Worm (Caenorhabditis elegans) whole organism, L1 larva: ENCODE measurements around the gene spc-2.
A peak's percentile ranks its signal among the peaks of the same experiment; 100 is the strongest.

Source experiments
- C04F5.9 ChIP-seq: sonication (generic microtip); optimal IDR thresholded peaks from 2 replicates; lab custom pipeline; 2016; ENCODE audit warnings: missing genetic modification characterization, missing compliant biosample characterization
- C34B4.2 ChIP-seq: sonication (generic microtip); optimal IDR thresholded peaks from 2 replicates; lab custom pipeline; 2017; ENCODE audit warnings: mild to moderate bottlenecking, missing genetic modification characterization, missing compliant biosample characterization
- F16B12.6 ChIP-seq: fragments of 150-350 bp; optimal IDR thresholded peaks from 2 replicates; lab custom pipeline; 2014; ENCODE audit warnings: missing biosample characterization, missing genetic modification characterization
- ceh-63 ChIP-seq: fragments of 200-800 bp; sonication (Bioruptor generic); optimal IDR thresholded peaks from 2 replicates; lab custom pipeline; 2018; ENCODE audit warnings: mild to moderate bottlenecking, missing genetic modification characterization, missing compliant biosample characterization
- ceh-8 ChIP-seq: fragments of 200-800 bp; sonication (Bioruptor generic); optimal IDR thresholded peaks from 2 replicates; lab custom pipeline; 2018; ENCODE audit warnings: mild to moderate bottlenecking, missing genetic modification characterization, moderate library complexity, missing compliant biosample characterization
- ceh-82 ChIP-seq, 3 experiments: fragments of 150-350 bp in 1 of 3; sonication (generic microtip) in 2 of 3; optimal IDR thresholded peaks; 2 replicates each; lab custom pipeline; 2014 to 2017; ENCODE audit warnings: missing biosample characterization in 3 of 3, missing genetic modification characterization in 3 of 3
- ces-1 ChIP-seq: fragments of 150-350 bp; optimal IDR thresholded peaks from 2 replicates; lab custom pipeline; 2014; ENCODE audit warnings: missing biosample characterization, missing genetic modification reagents, missing genetic modification characterization
- dsc-1 ChIP-seq: sonication (generic microtip); optimal IDR thresholded peaks from 2 replicates; lab custom pipeline; 2016; ENCODE audit warnings: mild to moderate bottlenecking, missing genetic modification characterization, missing compliant biosample characterization
- egl-27 ChIP-seq, 2 experiments: fragments of 150-350 bp in 1 of 2; sonication (generic microtip); optimal IDR thresholded peaks; 3 replicates each; lab custom pipeline; 2017 to 2018; ENCODE audit warnings: missing biosample characterization in 2 of 2, missing genetic modification characterization in 2 of 2, missing genetic modification reagents in 2 of 2
- elt-3 ChIP-seq, 6 experiments: fragments of 150-350 bp in 1 of 6; sonication (generic microtip); optimal IDR thresholded peaks; 2 replicates each; lab custom pipeline; 2017 to 2018; ENCODE audit warnings: missing biosample characterization in 6 of 6, missing genetic modification characterization in 6 of 6, inconsistent platforms in 1 of 6
- fkh-4 ChIP-seq: sonication (generic microtip); optimal IDR thresholded peaks from 2 replicates; lab custom pipeline; 2016; ENCODE audit warnings: missing compliant biosample characterization, missing genetic modification characterization, borderline replicate concordance
- fos-1 ChIP-seq: fragments of 150-350 bp; optimal IDR thresholded peaks from 2 replicates; lab custom pipeline; 2014; ENCODE audit warnings: missing biosample characterization, missing genetic modification characterization
- grh-1 ChIP-seq: fragments of 200-800 bp; sonication (Bioruptor generic); IDR thresholded peaks from 2 replicates; pipeline ENCODE4 v1.3.6; 2022; ENCODE audit warnings: missing genetic modification reagents, missing genetic modification characterization, missing compliant biosample characterization
- hlh-17 ChIP-seq: fragments of 200-800 bp; sonication (Bioruptor generic); optimal IDR thresholded peaks from 2 replicates; lab custom pipeline; 2018; ENCODE audit warnings: missing genetic modification characterization, mild to moderate bottlenecking, missing compliant biosample characterization, moderate library complexity, borderline replicate concordance
- hlh-4 ChIP-seq: sonication (generic microtip); optimal IDR thresholded peaks from 2 replicates; lab custom pipeline; 2016; ENCODE audit warnings: mild to moderate bottlenecking, missing genetic modification characterization, missing compliant biosample characterization
- hpl-2 ChIP-seq: fragments of 150-350 bp; optimal IDR thresholded peaks from 2 replicates; lab custom pipeline; 2014; ENCODE audit warnings: missing biosample characterization, missing genetic modification reagents, missing genetic modification characterization
- irx-1 ChIP-seq: sonication (generic microtip); optimal IDR thresholded peaks from 2 replicates; lab custom pipeline; 2016; ENCODE audit warnings: missing genetic modification characterization, missing compliant biosample characterization
- isw-1 ChIP-seq: fragments of 200-800 bp; sonication (Bioruptor generic); IDR thresholded peaks from 2 replicates; pipeline ENCODE4 v1.3.6; 2022; ENCODE audit warnings: missing genetic modification characterization, missing compliant biosample characterization
- jun-1 ChIP-seq: fragments of 150-350 bp; optimal IDR thresholded peaks from 2 replicates; lab custom pipeline; 2014; ENCODE audit warnings: missing biosample characterization, missing genetic modification reagents, missing genetic modification characterization
- lin-35 ChIP-seq, 2 experiments: fragments of 150-350 bp; optimal IDR thresholded peaks; 2 replicates each; lab custom pipeline; 2014; ENCODE audit warnings: missing biosample characterization in 2 of 2, missing genetic modification characterization in 2 of 2, missing genetic modification reagents in 2 of 2
- lsy-2 ChIP-seq, 2 experiments: fragments of 150-350 bp; optimal IDR thresholded peaks; 2 replicates each; lab custom pipeline; 2014; ENCODE audit warnings: missing biosample characterization in 2 of 2, missing genetic modification characterization in 2 of 2
- mab-9 ChIP-seq: fragments of 200-800 bp; sonication (Bioruptor generic); IDR thresholded peaks from 2 replicates; pipeline ENCODE4 v1.3.6; 2022; ENCODE audit warnings: missing genetic modification reagents, missing genetic modification characterization, missing compliant biosample characterization
- mdl-1 ChIP-seq, 2 experiments: fragments of 150-350 bp; optimal IDR thresholded peaks; 2 replicates each; lab custom pipeline; 2014 to 2017; ENCODE audit warnings: missing biosample characterization in 2 of 2, missing genetic modification characterization in 2 of 2, inconsistent platforms in 1 of 2
- mep-1 ChIP-seq: fragments of 150-350 bp; optimal IDR thresholded peaks from 2 replicates; lab custom pipeline; 2014; ENCODE audit warnings: missing biosample characterization, missing genetic modification characterization
- nhr-12 ChIP-seq: sonication (generic microtip); optimal IDR thresholded peaks from 2 replicates; lab custom pipeline; 2017; ENCODE audit warnings: missing biosample characterization, missing genetic modification characterization
- nhr-19 ChIP-seq: fragments of 200-800 bp; sonication (Bioruptor generic); conservative IDR thresholded peaks from 2 replicates; pipeline ENCODE4 v1.3.6; 2022; ENCODE audit warnings: missing genetic modification characterization, missing compliant biosample characterization
- nhr-28 ChIP-seq: fragments of 150-350 bp; optimal IDR thresholded peaks from 2 replicates; lab custom pipeline; 2014; ENCODE audit warnings: missing biosample characterization, missing genetic modification characterization
- nhr-76 ChIP-seq: sonication (generic microtip); optimal IDR thresholded peaks from 2 replicates; lab custom pipeline; 2017; ENCODE audit warnings: missing biosample characterization, missing genetic modification characterization
- nhr-84 ChIP-seq: sonication (generic microtip); optimal IDR thresholded peaks from 2 replicates; lab custom pipeline; 2017; ENCODE audit warnings: missing biosample characterization, missing genetic modification characterization
- nhr-85 ChIP-seq: sonication (generic microtip); peaks from one replicate; lab custom pipeline; 2016; ENCODE audit warnings: missing genetic modification characterization, inconsistent platforms, missing compliant biosample characterization
- nhr-90 ChIP-seq: sonication (generic microtip); optimal IDR thresholded peaks from 2 replicates; lab custom pipeline; 2016; ENCODE audit warnings: mild to moderate bottlenecking, missing genetic modification characterization, missing compliant biosample characterization; ENCODE audit not compliant: poor library complexity
- pag-3 ChIP-seq: sonication (generic microtip); optimal IDR thresholded peaks from 2 replicates; lab custom pipeline; 2017; ENCODE audit warnings: missing genetic modification characterization, mild to moderate bottlenecking, missing compliant biosample characterization, antibody characterized with exemption, borderline replicate concordance; ENCODE audit not compliant: insufficient read depth
- pax-3 ChIP-seq: fragments of 200-800 bp; sonication (Bioruptor generic); optimal IDR thresholded peaks from 2 replicates; lab custom pipeline; 2018; ENCODE audit warnings: mild to moderate bottlenecking, missing genetic modification characterization, moderate library complexity, missing compliant biosample characterization
- rnt-1 ChIP-seq: sonication (generic microtip); optimal IDR thresholded peaks from 2 replicates; lab custom pipeline; 2016; ENCODE audit warnings: mild to moderate bottlenecking, missing genetic modification characterization, moderate library complexity, missing compliant biosample characterization
- skn-1 ChIP-seq: fragments of 150-350 bp; optimal IDR thresholded peaks from 2 replicates; lab custom pipeline; 2014; ENCODE audit warnings: missing biosample characterization, missing genetic modification characterization
- snpc-4 ChIP-seq: fragments of 150-350 bp; optimal IDR thresholded peaks from 2 replicates; lab custom pipeline; 2014; ENCODE audit warnings: missing biosample characterization, missing genetic modification characterization
- sup-37 ChIP-seq: fragments of 200-800 bp; sonication (Bioruptor generic); optimal IDR thresholded peaks from 2 replicates; lab custom pipeline; 2018; ENCODE audit warnings: mild to moderate bottlenecking, missing genetic modification characterization, missing compliant biosample characterization
- swsn-7 ChIP-seq: sonication (generic microtip); optimal IDR thresholded peaks from 2 replicates; lab custom pipeline; 2016; ENCODE audit warnings: missing genetic modification characterization, missing compliant biosample characterization
- tbx-2 ChIP-seq: sonication (generic microtip); optimal IDR thresholded peaks from 2 replicates; lab custom pipeline; 2016; ENCODE audit warnings: missing genetic modification characterization, missing compliant biosample characterization
- unc-30 ChIP-seq: sonication (generic microtip); optimal IDR thresholded peaks from 2 replicates; lab custom pipeline; 2017; ENCODE audit warnings: missing biosample characterization, missing genetic modification characterization
- unc-62 ChIP-seq: fragments of 150-350 bp; optimal IDR thresholded peaks from 2 replicates; lab custom pipeline; 2014; ENCODE audit warnings: missing biosample characterization, missing genetic modification reagents, missing genetic modification characterization
- unc-86 ChIP-seq: sonication (generic microtip); optimal IDR thresholded peaks from 2 replicates; lab custom pipeline; 2016; ENCODE audit warnings: missing genetic modification characterization, missing compliant biosample characterization
- unc-98 ChIP-seq: fragments of 200-800 bp; sonication (Bioruptor generic); IDR thresholded peaks from 2 replicates; pipeline ENCODE4 v1.3.6; 2022; ENCODE audit warnings: missing genetic modification characterization, missing compliant biosample characterization
- vab-15 ChIP-seq: sonication (generic microtip); optimal IDR thresholded peaks from 2 replicates; lab custom pipeline; 2017; ENCODE audit warnings: missing genotype, mild to moderate bottlenecking, missing genetic modification characterization, missing compliant biosample characterization
- zip-4 ChIP-seq: fragments of 200-800 bp; sonication (Bioruptor generic); optimal IDR thresholded peaks from 2 replicates; lab custom pipeline; 2018; ENCODE audit warnings: mild to moderate bottlenecking, missing genetic modification characterization, moderate library complexity, missing compliant biosample characterization

Gene spc-2

DNA sequence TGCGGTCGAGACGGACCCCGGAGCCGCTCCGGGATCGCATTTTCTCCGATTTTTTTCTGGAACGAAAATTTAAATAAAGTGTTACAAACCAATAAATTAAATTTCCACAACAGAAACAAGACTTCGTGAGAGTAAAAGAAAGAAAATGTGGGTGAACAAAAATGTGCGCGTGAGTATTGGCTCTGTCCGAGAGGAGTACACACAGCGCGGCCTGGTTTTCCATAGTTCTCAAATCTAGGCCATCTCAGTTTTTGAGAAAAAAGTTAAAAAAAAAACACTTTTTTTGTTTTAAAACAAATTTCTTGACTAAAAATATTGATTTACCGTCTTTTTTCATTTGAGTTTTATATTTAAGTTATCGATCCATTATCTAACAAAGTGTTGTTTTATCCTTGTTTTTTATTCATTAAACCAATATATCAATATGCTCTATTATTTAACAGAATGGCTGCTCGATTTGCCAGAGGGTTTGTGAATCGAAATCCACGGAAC lies 37.1 kb upstream of the spc-2 start, which contains the start of the genes C14B9.8 and mrpl-18 (continued):
- TF ChIP-seq nhr-76 (tag; lab: Kevin White, UChicago) (no peak), mdl-1 (tag; optimal IDR thresholded peaks at IDR 0.05; lab: Kevin White, UChicago) (peak in 1 of 2 experiments; percentile 54), nhr-90 (peak; percentile 89), elt-3 (tag; optimal IDR thresholded peaks at IDR 0.05; lab: Kevin White, UChicago) (peak in 2 of 6 experiments; percentile 20 to 43), nhr-85 (peak; percentile 87), mep-1 (tag; lab: Kevin White, UChicago) (peak; percentile 73), fkh-4 (tag; lab: Kevin White, UChicago) (peak; percentile 89), fos-1 (tag; lab: Kevin White, UChicago) (no peak), ceh-8 (no peak), pag-3 (tag; lab: Kevin White, UChicago) (no peak), pax-3 (tag; lab: Kevin White, UChicago) (peak; percentile 70), nhr-12 (tag; lab: Kevin White, UChicago) (no peak), skn-1 (tag; lab: Kevin White, UChicago) (peak; percentile 13), unc-62 (GFP tag; lab: Kevin White, UChicago) (no peak), tbx-2 (tag; lab: Kevin White, UChicago) (peak; percentile 83), lsy-2 (tag; optimal IDR thresholded peaks at IDR 0.05; lab: Kevin White, UChicago) (peak; percentile 78 to 82), vab-15 (tag; lab: Kevin White, UChicago) (no peak), zip-4 (peak; percentile 6), C34B4.2 (tag; lab: Kevin White, UChicago) (peak; percentile 33), swsn-7 (tag; lab: Kevin White, UChicago) (peak; percentile 69), nhr-84 (tag; lab: Kevin White, UChicago) (no peak), unc-86 (tag; lab: Kevin White, UChicago) (peak; percentile 57), ceh-82 (tag; optimal IDR thresholded peaks at IDR 0.05; lab: Kevin White, UChicago) (peak; percentile 26 to 72 (median 37)), irx-1 (peak; percentile 94), ceh-63 (no peak), ces-1 (GFP tag; lab: Kevin White, UChicago) (no peak), lin-35 (GFP tag; optimal IDR thresholded peaks at IDR 0.05; lab: Kevin White, UChicago) (peak; percentile 47 to 68), hlh-17 (GFP tag; lab: Kevin White, UChicago) (no peak), hpl-2 (no peak), nhr-19 (peak; percentile 70), isw-1 (GFP tag; lab: Robert Waterston, UW) (peak; percentile 66), grh-1 (peak; percentile 59), rnt-1 (peak; percentile 99), unc-30 (tag; lab: Kevin White, UChicago) (no peak), dsc-1 (peak; percentile 85), unc-98 (GFP tag; lab: Robert Waterston, UW) (peak; percentile 61), snpc-4 (peak; percentile 47), mab-9 (GFP tag; lab: Robert Waterston, UW) (peak; percentile 64; the same call in 1 of the 2 replicates), jun-1 (tag; lab: Kevin White, UChicago) (no peak), sup-37 (GFP tag; lab: Kevin White, UChicago) (no peak), hlh-4 (tag; lab: Kevin White, UChicago) (no peak), C04F5.9 (peak; percentile 78), egl-27 (tag; optimal IDR thresholded peaks at IDR 0.05; lab: Kevin White, UChicago) (no peak), nhr-28 (tag; lab: Kevin White, UChicago) (no peak), F16B12.6 (peak; percentile 43)
